Worm (Caenorhabditis elegans): ENCODE measurements around the gene sftd-3.

ce11 chrII:8948640-8949039 is 15.3 kb downstream of the sftd-3 start:
- TF ChIP-seq nhr-76 (tag; optimal IDR thresholded peaks at IDR 0.05) (no peak), nhr-11 (tag; optimal IDR thresholded peaks at IDR 0.05) (no peak), tbx-2 (tag; optimal IDR thresholded peaks at IDR 0.05) (no peak), lin-15B (tag; optimal IDR thresholded peaks at IDR 0.05) (no peak), pqm-1 (tag; optimal IDR thresholded peaks at IDR 0.05) (no peak), unc-39 (tag; optimal IDR thresholded peaks at IDR 0.05) (no peak), skn-1 (tag; optimal IDR thresholded peaks at IDR 0.05) (no peak), egl-27 (tag; optimal IDR thresholded peaks at IDR 0.05) (no peak), snpc-4 (tag; optimal IDR thresholded peaks at IDR 0.05) (no peak), ceh-82 (tag; optimal IDR thresholded peaks at IDR 0.05) (no peak), nhr-77 (tag; optimal IDR thresholded peaks at IDR 0.05) (no peak)
